Fruit fly (Drosophila melanogaster): ENCODE results near the gene Drsl6.

Gene Drsl6

DNA sequence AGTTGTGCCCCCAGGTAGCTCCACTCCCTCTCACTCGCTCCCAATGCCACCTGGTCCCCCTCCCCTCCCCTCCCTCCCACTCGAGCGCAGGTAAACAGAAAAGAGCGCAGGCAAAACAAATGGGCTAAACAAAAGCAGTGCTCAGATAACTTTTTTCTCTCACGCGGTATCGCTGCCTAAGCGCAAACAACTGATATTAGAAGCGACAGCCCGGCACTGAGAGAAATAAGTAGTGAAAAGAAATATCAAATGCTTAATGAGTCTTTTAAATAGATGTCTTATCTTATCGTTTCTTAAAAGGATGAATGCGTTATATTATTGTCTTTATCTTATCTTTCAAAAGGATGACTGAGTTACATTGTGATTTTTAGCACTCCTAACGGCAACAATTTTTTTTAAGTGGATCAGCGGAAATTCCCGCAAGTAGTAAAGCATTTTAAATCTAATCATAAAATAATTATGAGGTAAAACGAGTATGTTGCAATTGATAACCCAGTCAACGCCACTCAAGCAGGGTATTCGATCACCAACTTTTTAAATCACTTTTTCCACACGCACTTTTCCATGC, 35.0 kb downstream of the Drsl6 start (continued):
- TF ChIP-seq corto (GFP tag; optimal IDR thresholded peaks at IDR 0.05): peak; percentile 7
- TF ChIP-seq stwl (tag; optimal IDR thresholded peaks at IDR 0.05): no peak
- TF ChIP-seq CTCF (GFP tag; optimal IDR thresholded peaks at IDR 0.05): peak; percentile 60
- peak; percentile 91 for TF ChIP-seq phol (tag; optimal IDR thresholded peaks at IDR 0.05)
- TF ChIP-seq grn (GFP tag; optimal IDR thresholded peaks at IDR 0.05): peak; percentile 91
- peak; percentile 88 for TF ChIP-seq caup (GFP tag; optimal IDR thresholded peaks at IDR 0.05; ENCODE audit: severe bottlenecking)
- TF ChIP-seq h (optimal IDR thresholded peaks at IDR 0.05): no peak
- TF ChIP-seq run (tag; optimal IDR thresholded peaks at IDR 0.05): peak; percentile 90
- TF ChIP-seq CrebB (tag; optimal IDR thresholded peaks at IDR 0.05): peak; percentile 89
- peak; percentile 84 for TF ChIP-seq dimm (GFP tag; IDR thresholded peaks at IDR 0.05)
- TF ChIP-seq CG14710 (tag; optimal IDR thresholded peaks at IDR 0.05): peak; percentile 88
- peak; percentile 74 for TF ChIP-seq D19B (GFP tag; optimal IDR thresholded peaks at IDR 0.05)
- peak; percentile 83 for TF ChIP-seq Nf-YA (GFP tag; IDR thresholded peaks at IDR 0.05)
- peak; percentile 80 for TF ChIP-seq sima (GFP tag; optimal IDR thresholded peaks at IDR 0.05)
- TF ChIP-seq CG4328 (GFP tag; optimal IDR thresholded peaks at IDR 0.05): peak; percentile 79
- TF ChIP-seq fd102C (GFP tag; optimal IDR thresholded peaks at IDR 0.05): peak; percentile 38
- TF ChIP-seq Six4 (GFP tag; optimal IDR thresholded peaks at IDR 0.05): peak; percentile 89
- TF ChIP-seq Trl (optimal IDR thresholded peaks at IDR 0.05): peak; percentile 10 to 46
- peak; percentile 83 for TF ChIP-seq Trl (GFP tag; optimal IDR thresholded peaks at IDR 0.05)
- no peak for TF ChIP-seq amos (GFP tag; IDR thresholded peaks at IDR 0.05; ENCODE audit: partially characterized antibody)
- TF ChIP-seq lmd (GFP tag; IDR thresholded peaks at IDR 0.05): peak; percentile 85
- TF ChIP-seq CG6854 (GFP tag; optimal IDR thresholded peaks at IDR 0.05): peak; percentile 90
- peak; percentile 61 for TF ChIP-seq CG14965 (GFP tag; optimal IDR thresholded peaks at IDR 0.05; ENCODE audit: borderline replicate concordance)
- TF ChIP-seq CG15479 (GFP tag; optimal IDR thresholded peaks at IDR 0.05): peak; percentile 67
- TF ChIP-seq CG12236 (GFP tag; optimal IDR thresholded peaks at IDR 0.05): peak; percentile 69
- peak; percentile 91 for TF ChIP-seq Dek (tag; optimal IDR thresholded peaks at IDR 0.05)
- TF ChIP-seq odd (GFP tag; optimal IDR thresholded peaks at IDR 0.05): peak; percentile 91
- TF ChIP-seq sc (optimal IDR thresholded peaks at IDR 0.05): no peak
- peak; percentile 84 for TF ChIP-seq sc (GFP tag; optimal IDR thresholded peaks at IDR 0.05)
- TF ChIP-seq Elba2 (GFP tag; optimal IDR thresholded peaks at IDR 0.05): no peak
- peak; percentile 89 for TF ChIP-seq Aef1 (GFP tag; IDR thresholded peaks at IDR 0.05)
- TF ChIP-seq CG12391 (tag; optimal IDR thresholded peaks at IDR 0.05): peak; percentile 95
- peak; percentile 92 for TF ChIP-seq CG14014 (GFP tag; IDR thresholded peaks at IDR 0.05)
- peak; percentile 62 for TF ChIP-seq CG7271 (tag; optimal IDR thresholded peaks at IDR 0.05)
- no peak for TF ChIP-seq Dp (GFP tag; optimal IDR thresholded peaks at IDR 0.05)
- TF ChIP-seq ERR (GFP tag; optimal IDR thresholded peaks at IDR 0.05): peak; percentile 83
- peak; percentile 94 for TF ChIP-seq CG17361 (GFP tag; IDR thresholded peaks at IDR 0.05)
- TF ChIP-seq bcd (GFP tag; optimal IDR thresholded peaks at IDR 0.05): peak; percentile 88
- peak; percentile 89 for TF ChIP-seq CG17328 (GFP tag; IDR thresholded peaks at IDR 0.05)
- peak; percentile 86 for TF ChIP-seq CG7786 (GFP tag; optimal IDR thresholded peaks at IDR 0.05)
- TF ChIP-seq CG17359 (tag; optimal IDR thresholded peaks at IDR 0.05): peak; percentile 95
- peak in 2 of 3 experiments; percentile 26 to 37 for TF ChIP-seq Stat92E (GFP tag; optimal IDR thresholded peaks at IDR 0.05)
- peak; percentile 68 for TF ChIP-seq CG2116 (GFP tag; optimal IDR thresholded peaks at IDR 0.05)
- TF ChIP-seq knrl (GFP tag; IDR thresholded peaks at IDR 0.05; ENCODE audit: partially characterized antibody): no peak
- peak; percentile 91 for TF ChIP-seq eyg (GFP tag; optimal IDR thresholded peaks at IDR 0.05)
- TF ChIP-seq CG17186 (GFP tag; optimal IDR thresholded peaks at IDR 0.05): peak; percentile 20
- peak; percentile 91 for TF ChIP-seq az2 (GFP tag; optimal IDR thresholded peaks at IDR 0.05)
- peak; percentile 69 for TF ChIP-seq CG16815 (GFP tag; optimal IDR thresholded peaks at IDR 0.05)
- no peak for TF ChIP-seq HLHmδ (GFP tag; optimal IDR thresholded peaks at IDR 0.05)
- peak; percentile 85 for TF ChIP-seq ttk (GFP tag; IDR thresholded peaks at IDR 0.05)
- peak; percentile 80 for TF ChIP-seq wdn (GFP tag; IDR thresholded peaks at IDR 0.05)

All from whole organism, embryonic.